Worm (Caenorhabditis elegans) whole organism, L2 larva: Measurements from ENCODE around the gene epg-4.

Source experiments
- mbf-1 ChIP-seq: sonication (generic microtip); optimal IDR thresholded peaks from 2 replicates; lab custom pipeline; 2017; ENCODE audit warnings: missing biosample characterization, missing genetic modification characterization
- sma-3 ChIP-seq: sonication (generic microtip); optimal IDR thresholded peaks from 2 replicates; lab custom pipeline; 2016; ENCODE audit warnings: missing genetic modification reagents, missing genetic modification characterization, missing compliant biosample characterization

ce11 chrIII:7154526-7154925 lies 27.4 kb upstream of the epg-4 start:
- TF ChIP-seq sma-3 (GFP tag; lab: Kevin White, UChicago) = no peak
- TF ChIP-seq mbf-1 = no peak
